Worm (Caenorhabditis elegans): ENCODE results near the gene col-121.

Gene col-121

ce11 chrIV:9378272-9378671 lies 17.7 kb downstream of the col-121 start, which contains the start of gene C10C5.4:
C10C5.4 (plus strand) TSS chrIV:9378552.
- TF ChIP-seq nhr-111 (GFP tag; optimal IDR thresholded peaks at IDR 0.05) = no peak
- no peak for TF ChIP-seq T26A8.4 (GFP tag; IDR thresholded peaks at IDR 0.05)
- TF ChIP-seq ces-1 (GFP tag; optimal IDR thresholded peaks at IDR 0.05) = no peak
- TF ChIP-seq nhr-28 (tag; optimal IDR thresholded peaks at IDR 0.05) = no peak
- TF ChIP-seq Y48G9A.11 (GFP tag; IDR thresholded peaks at IDR 0.05) = no peak
- no peak for TF ChIP-seq mep-1 (tag; optimal IDR thresholded peaks at IDR 0.05)
- no peak for TF ChIP-seq nhr-102 (tag; optimal IDR thresholded peaks at IDR 0.05)
- peak in 1 of 2 experiments; percentile 38 for TF ChIP-seq unc-62 (GFP tag; optimal IDR thresholded peaks at IDR 0.05 in 1 of 2)
- TF ChIP-seq unc-62 (tag; optimal IDR thresholded peaks at IDR 0.05) = no peak
- TF ChIP-seq R02D3.7 (tag; optimal IDR thresholded peaks at IDR 0.05) = no peak
- no peak for TF ChIP-seq spr-3 (GFP tag; optimal IDR thresholded peaks at IDR 0.05)
- no peak for TF ChIP-seq php-3 (GFP tag; IDR thresholded peaks at IDR 0.05)
- TF ChIP-seq F49E8.2 (tag; optimal IDR thresholded peaks at IDR 0.05; ENCODE audit: borderline replicate concordance) = no peak
- no peak for TF ChIP-seq aly-2 (tag; optimal IDR thresholded peaks at IDR 0.05)
- TF ChIP-seq mes-2 (tag; optimal IDR thresholded peaks at IDR 0.05; ENCODE audit: poor library complexity, severe bottlenecking) = no peak
- peak; percentile 68 for TF ChIP-seq dve-1 (tag; optimal IDR thresholded peaks at IDR 0.05; ENCODE audit: insufficient read depth)
- TF ChIP-seq pha-4 (GFP tag; IDR thresholded peaks at IDR 0.05) = no peak
- TF ChIP-seq pha-4 (tag; optimal IDR thresholded peaks at IDR 0.05) = no peak
- TF ChIP-seq nhr-48 (tag; optimal IDR thresholded peaks at IDR 0.05) = peak; percentile 34
- TF ChIP-seq hlh-11 (tag; optimal IDR thresholded peaks at IDR 0.05) = peak; percentile 15
- no peak for TF ChIP-seq snpc-4 (tag; optimal IDR thresholded peaks at IDR 0.05)
- TF ChIP-seq dmd-6 (GFP tag; IDR thresholded peaks at IDR 0.05) = peak; percentile 79
- TF ChIP-seq mdl-1 (tag; optimal IDR thresholded peaks at IDR 0.05) = no peak
- no peak for TF ChIP-seq nhr-42 (GFP tag; IDR thresholded peaks at IDR 0.05)
- TF ChIP-seq ZK337.2 (GFP tag; IDR thresholded peaks at IDR 0.05) = no peak
- TF ChIP-seq spr-1 (tag; optimal IDR thresholded peaks at IDR 0.05) = no peak
- TF ChIP-seq fkh-10 (GFP tag; optimal IDR thresholded peaks at IDR 0.05) = no peak
- no peak for TF ChIP-seq jun-1 (tag; optimal IDR thresholded peaks at IDR 0.05)
- no peak for TF ChIP-seq F44E2.7 (GFP tag; IDR thresholded peaks at IDR 0.05)

ce11 chrIV:9376550-9376949 lies 19.5 kb downstream of the col-121 start:
- TF ChIP-seq madf-9 (GFP tag; conservative IDR thresholded peaks at IDR 0.05) (no peak), T20F7.1 (GFP tag; optimal IDR thresholded peaks at IDR 0.05) (no peak), nhr-102 (tag; optimal IDR thresholded peaks at IDR 0.05) (no peak), hlh-30 (tag; optimal IDR thresholded peaks at IDR 0.05; ENCODE audit: insufficient read depth) (peak; percentile 36), lsy-2 (tag; optimal IDR thresholded peaks at IDR 0.05) (peak in 1 of 2 experiments; percentile 31), nhr-76 (tag; optimal IDR thresholded peaks at IDR 0.05) (peak; percentile 45), spr-1 (tag; optimal IDR thresholded peaks at IDR 0.05) (no peak), lin-13 (GFP tag; optimal IDR thresholded peaks at IDR 0.05) (no peak), daf-16 (GFP tag; optimal IDR thresholded peaks at IDR 0.05) (no peak), daf-16 (tag; optimal IDR thresholded peaks at IDR 0.05) (no peak), tra-1 (GFP tag; IDR thresholded peaks at IDR 0.05) (peak; percentile 59; the same call in 1 of the 2 replicates), F26F4.8 (GFP tag; conservative IDR thresholded peaks at IDR 0.05) (no peak), nhr-28 (tag; optimal IDR thresholded peaks at IDR 0.05) (peak; percentile 39), F37D6.2 (tag; optimal IDR thresholded peaks at IDR 0.05) (no peak), ZK546.5 (tag; optimal IDR thresholded peaks at IDR 0.05) (no peak), dmd-6 (GFP tag; IDR thresholded peaks at IDR 0.05) (peak; percentile 70), nhr-77 (tag; optimal IDR thresholded peaks at IDR 0.05) (no peak), dve-1 (tag; optimal IDR thresholded peaks at IDR 0.05; ENCODE audit: insufficient read depth) (peak; percentile 49), nhr-25 (tag; optimal IDR thresholded peaks at IDR 0.05; ENCODE audit: borderline replicate concordance, insufficient read depth) (peak; percentile 65), F10B5.3 (tag; optimal IDR thresholded peaks at IDR 0.05) (no peak)
